Fruit fly (Drosophila melanogaster): ENCODE measurements around the gene ssp5.

The ssp5 gene

DNA sequence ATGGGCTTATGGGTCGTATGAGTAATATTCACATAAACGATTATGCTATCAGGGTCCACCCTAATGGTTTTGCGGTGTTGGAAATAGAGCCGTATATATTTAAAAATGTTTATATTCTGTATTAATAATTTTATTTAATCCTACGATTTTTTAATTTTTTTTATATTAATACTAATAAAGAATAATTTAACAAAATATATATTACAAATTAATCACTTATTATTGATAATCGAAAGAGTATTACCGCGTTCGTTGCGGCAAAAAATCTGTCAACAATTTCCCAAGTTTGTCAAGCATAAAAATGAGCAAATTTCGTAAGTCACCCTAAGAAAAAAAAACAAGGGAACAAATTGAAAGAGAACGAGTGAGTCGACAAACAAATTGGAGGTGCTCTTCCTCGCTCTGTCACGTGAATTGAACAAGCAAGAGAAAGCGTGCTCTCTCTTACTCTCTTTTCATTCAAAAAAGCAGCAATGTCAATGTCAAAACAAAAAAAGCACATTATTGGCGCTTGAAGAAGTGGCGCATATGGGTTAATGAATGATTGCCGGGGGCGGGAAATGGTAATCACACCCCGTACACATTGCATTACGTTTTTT lies 47.5 kb downstream of the ssp5 start:
- TF ChIP-seq OdsH (GFP tag; optimal IDR thresholded peaks at IDR 0.05) (no peak), Dfd (GFP tag; optimal IDR thresholded peaks at IDR 0.05) (no peak), CrebA (GFP tag; optimal IDR thresholded peaks at IDR 0.05; ENCODE audit: borderline replicate concordance) (no peak), h (GFP tag; optimal IDR thresholded peaks at IDR 0.05) (no peak), N (GFP tag; optimal IDR thresholded peaks at IDR 0.05) (no peak), sage (GFP tag; optimal IDR thresholded peaks at IDR 0.05) (no peak), Dif (GFP tag; optimal IDR thresholded peaks at IDR 0.05; ENCODE audit: partially characterized antibody) (peak; percentile 3)

DNA sequence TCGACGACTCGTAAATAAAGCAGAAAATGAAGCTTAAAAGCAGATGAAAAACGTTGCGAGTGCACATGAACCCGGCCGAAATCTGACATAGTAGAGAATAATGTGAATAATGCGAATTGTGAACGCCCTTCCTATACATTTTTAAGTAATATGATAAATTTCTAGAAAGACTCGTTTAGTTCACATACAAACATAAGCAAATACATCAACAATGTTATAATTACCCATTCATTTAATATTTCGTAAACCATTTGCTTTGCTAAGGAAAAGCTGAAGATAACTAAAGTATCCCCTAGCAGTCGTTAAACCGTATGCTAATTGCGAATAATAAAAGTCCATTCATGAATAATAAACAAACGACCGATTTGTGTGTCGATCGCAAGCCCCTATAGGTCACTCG lies 50.6 kb downstream of the ssp5 start:
- TF ChIP-seq h (GFP tag; optimal IDR thresholded peaks at IDR 0.05) (peak; percentile 45), foxo (GFP tag; optimal IDR thresholded peaks at IDR 0.05) (peak in 1 of 2 experiments; percentile 47), OdsH (GFP tag; optimal IDR thresholded peaks at IDR 0.05) (peak; percentile 54), br (GFP tag; optimal IDR thresholded peaks at IDR 0.05) (peak; percentile 6), HLH106 (tag; optimal IDR thresholded peaks at IDR 0.05) (peak; percentile 37), rgr (GFP tag; optimal IDR thresholded peaks at IDR 0.05) (peak; percentile 40), ey (GFP tag; optimal IDR thresholded peaks at IDR 0.05) (peak; percentile 45), psq (GFP tag; optimal IDR thresholded peaks at IDR 0.05) (peak; percentile 41), sage (GFP tag; optimal IDR thresholded peaks at IDR 0.05) (no peak), fru (GFP tag; optimal IDR thresholded peaks at IDR 0.05) (peak; percentile 50), sv (GFP tag; optimal IDR thresholded peaks at IDR 0.05) (no peak), GATAd (GFP tag; optimal IDR thresholded peaks at IDR 0.05) (no peak), dmrt93B (GFP tag; optimal IDR thresholded peaks at IDR 0.05) (peak; percentile 9)

Data from whole organism, wandering third instar larva.